Fruit fly (Drosophila melanogaster) whole organism, embryonic: ENCODE results near the gene CG3777.

ENCODE experiments used
- ATbp ChIP-seq: fragments of 200-800 bp; sonication (Bioruptor generic); optimal IDR thresholded peaks from 2 replicates; lab custom pipeline; 2017; ENCODE audit warnings: missing biosample characterization, mild to moderate bottlenecking, missing genetic modification characterization, missing genetic modification reagents
- Awh ChIP-seq: fragments of 200-800 bp; sonication (Bioruptor generic); IDR thresholded peaks from 2 replicates; pipeline ENCODE4, ENCODE4 v1.3.6; 2022; ENCODE audit warnings: missing biosample characterization, missing genetic modification characterization
- Blimp-1 ChIP-seq: fragments of 200-800 bp; sonication (Bioruptor generic); optimal IDR thresholded peaks from 3 replicates; lab custom pipeline; 2018; ENCODE audit warnings: missing biosample characterization, missing genetic modification characterization, mild to moderate bottlenecking, moderate library complexity, missing genetic modification reagents
- CG10543 ChIP-seq: fragments of 200-800 bp; sonication (Bioruptor generic); optimal IDR thresholded peaks from 3 replicates; lab custom pipeline; 2017; ENCODE audit warnings: missing biosample characterization, mild to moderate bottlenecking, missing genetic modification characterization, moderate library complexity
- CG1233 ChIP-seq: fragments of 200-800 bp; sonication (Bioruptor generic); optimal IDR thresholded peaks from 4 replicates; lab custom pipeline; 2018; ENCODE audit warnings: missing biosample characterization, mild to moderate bottlenecking, missing genetic modification characterization
- CG16779 ChIP-seq: fragments of 200-800 bp; sonication (Bioruptor generic); IDR thresholded peaks from 2 replicates; pipeline ENCODE4 v1.3.6; 2022; ENCODE audit warnings: missing biosample characterization, missing genetic modification characterization
- CG17328 ChIP-seq: fragments of 200-800 bp; sonication (Bioruptor generic); IDR thresholded peaks from 2 replicates; pipeline ENCODE4 v1.3.6; 2022; ENCODE audit warnings: missing biosample characterization, missing genetic modification characterization
- CG17359 ChIP-seq: fragments of 200-800 bp; sonication (Bioruptor generic); optimal IDR thresholded peaks from 3 replicates; lab custom pipeline; 2018; ENCODE audit warnings: missing biosample characterization, mild to moderate bottlenecking, missing genetic modification characterization, moderate library complexity
- CG17829 ChIP-seq: fragments of 200-800 bp; optimal IDR thresholded peaks from 2 replicates; lab custom pipeline; 2019; ENCODE audit warnings: missing biosample characterization, mild to moderate bottlenecking, missing genetic modification characterization, moderate library complexity
- CG18011 ChIP-seq: fragments of 200-800 bp; sonication (Bioruptor generic); optimal IDR thresholded peaks from 2 replicates; lab custom pipeline; 2017; ENCODE audit warnings: missing biosample characterization, missing genetic modification characterization, mild to moderate bottlenecking, moderate library complexity, missing genotype
- CG2120 ChIP-seq: fragments of 200-800 bp; sonication (Bioruptor generic); optimal IDR thresholded peaks from 3 replicates; lab custom pipeline; 2016; ENCODE audit warnings: missing biosample characterization, missing genetic modification characterization
- CG43689 ChIP-seq: fragments of 200-800 bp; sonication (Bioruptor generic); IDR thresholded peaks from 2 replicates; pipeline ENCODE4 v1.3.6; 2022; ENCODE audit warnings: missing biosample characterization, missing genetic modification characterization
- CG4617 ChIP-seq: fragments of 200-800 bp; sonication (Bioruptor generic); optimal IDR thresholded peaks from 3 replicates; lab custom pipeline; 2016; ENCODE audit warnings: missing biosample characterization, missing genetic modification characterization, borderline replicate concordance
- CG5245 ChIP-seq: fragments of 200-800 bp; sonication (Bioruptor generic); optimal IDR thresholded peaks from 3 replicates; lab custom pipeline; 2016; ENCODE audit warnings: missing biosample characterization, missing genetic modification characterization
- CG6813 ChIP-seq: fragments of 200-800 bp; sonication (Bioruptor generic); optimal IDR thresholded peaks from 2 replicates; lab custom pipeline; 2017; ENCODE audit warnings: missing biosample characterization, missing genetic modification characterization, mild to moderate bottlenecking, moderate library complexity, missing genetic modification reagents
- CG8290 ChIP-seq, 3 experiments: fragments of 200-800 bp; sonication (Bioruptor generic); optimal IDR thresholded peaks; 2 replicates each; lab custom pipeline; 2016 to 2019; ENCODE audit warnings: missing biosample characterization in 3 of 3, missing genetic modification characterization in 3 of 3, mild to moderate bottlenecking in 2 of 3, moderate library complexity in 1 of 3
- CG8944 ChIP-seq: fragments of 200-800 bp; sonication (Bioruptor generic); optimal IDR thresholded peaks from 3 replicates; lab custom pipeline; 2016; ENCODE audit warnings: missing biosample characterization, missing genetic modification characterization
- E2f1 ChIP-seq: fragments of 200-800 bp; sonication (Bioruptor generic); IDR thresholded peaks from 2 replicates; pipeline ENCODE4 v1.3.6; 2022; ENCODE audit warnings: missing biosample characterization, missing genetic modification characterization
- Elba2 ChIP-seq: fragments of 200-800 bp; sonication (Bioruptor generic); optimal IDR thresholded peaks from 3 replicates; lab custom pipeline; 2016; ENCODE audit warnings: missing biosample characterization, missing genetic modification characterization
- Fer3 ChIP-seq: fragments of 200-800 bp; sonication (Bioruptor generic); optimal IDR thresholded peaks from 2 replicates; lab custom pipeline; 2018; ENCODE audit warnings: missing biosample characterization, mild to moderate bottlenecking, missing genetic modification characterization, moderate library complexity
- HmgZ ChIP-seq: fragments of 200-800 bp; sonication (Bioruptor generic); optimal IDR thresholded peaks from 2 replicates; lab custom pipeline; 2018; ENCODE audit warnings: missing biosample characterization, mild to moderate bottlenecking, missing genetic modification characterization
- Nf-YC ChIP-seq: fragments of 200-800 bp; optimal IDR thresholded peaks from 3 replicates; lab custom pipeline; 2019; ENCODE audit warnings: missing biosample characterization, mild to moderate bottlenecking, missing genetic modification characterization, moderate library complexity
- Oli ChIP-seq: fragments of 200-800 bp; sonication (Bioruptor generic); optimal IDR thresholded peaks from 2 replicates; lab custom pipeline; 2018; ENCODE audit warnings: missing biosample characterization, mild to moderate bottlenecking, missing genetic modification characterization, moderate library complexity
- Pdp1 ChIP-seq, 2 experiments: fragments of 200-800 bp; sonication (Bioruptor generic); optimal IDR thresholded peaks; 3 replicates each; lab custom pipeline; 2016; ENCODE audit warnings: missing biosample characterization in 2 of 2, missing genetic modification characterization in 2 of 2, mild to moderate bottlenecking in 1 of 2, moderate library complexity in 1 of 2
- Trl ChIP-seq, 3 experiments: fragments of >200 bp in 2 of 3; fragments of 200-800 bp in 1 of 3; sonication (Bioruptor generic) in 1 of 3; optimal IDR thresholded peaks; 2 replicates in 1 of 3; 3 replicates in 2 of 3; lab custom pipeline; 2016 to 2017; ENCODE audit warnings: missing biosample characterization in 1 of 3, missing genetic modification characterization in 1 of 3
- bab2 ChIP-seq: fragments of 200-800 bp; sonication (Bioruptor generic); optimal IDR thresholded peaks from 2 replicates; lab custom pipeline; 2016; ENCODE audit warnings: missing biosample characterization, missing genetic modification characterization
- bsh ChIP-seq, 2 experiments: fragments of 200-800 bp; sonication (Bioruptor generic); optimal IDR thresholded peaks; 2 replicates each; lab custom pipeline; 2017 to 2018; ENCODE audit warnings: mild to moderate bottlenecking in 2 of 2, missing biosample characterization in 2 of 2, missing genetic modification characterization in 2 of 2, moderate library complexity in 1 of 2
- ci ChIP-seq: fragments of 200-800 bp; sonication (Bioruptor generic); IDR thresholded peaks from 3 replicates; pipeline ENCODE4 v1.3.6; 2022; ENCODE audit warnings: missing biosample characterization, missing genetic modification characterization
- crc ChIP-seq: fragments of 200-800 bp; sonication (Bioruptor generic); optimal IDR thresholded peaks from 2 replicates; lab custom pipeline; 2016; ENCODE audit warnings: missing biosample characterization, missing genetic modification characterization
- dmrt99B ChIP-seq: fragments of 200-800 bp; sonication (Bioruptor generic); optimal IDR thresholded peaks from 2 replicates; lab custom pipeline; 2018; ENCODE audit warnings: missing biosample characterization, mild to moderate bottlenecking, missing genetic modification characterization, moderate library complexity
- eve ChIP-seq, 2 experiments: fragments of >200 bp; optimal IDR thresholded peaks; 2 replicates each; lab custom pipeline; 2017; ENCODE audit warnings: missing biosample characterization in 2 of 2, missing genetic modification characterization in 2 of 2
- ewg ChIP-seq: fragments of 200-800 bp; sonication (Bioruptor generic); optimal IDR thresholded peaks from 3 replicates; lab custom pipeline; 2017; ENCODE audit warnings: mild to moderate bottlenecking, missing biosample characterization, missing genetic modification reagents, missing genetic modification characterization
- fd3F ChIP-seq: fragments of 200-800 bp; sonication (Bioruptor generic); optimal IDR thresholded peaks from 2 replicates; lab custom pipeline; 2018; ENCODE audit warnings: missing biosample characterization, mild to moderate bottlenecking, missing genetic modification characterization, moderate library complexity
- fd96Cb ChIP-seq: fragments of 200-800 bp; sonication (Bioruptor generic); optimal IDR thresholded peaks from 2 replicates; lab custom pipeline; 2018; ENCODE audit warnings: missing biosample characterization, mild to moderate bottlenecking, missing genetic modification characterization, moderate library complexity
- grau ChIP-seq: fragments of 200-800 bp; optimal IDR thresholded peaks from 3 replicates; lab custom pipeline; 2019; ENCODE audit warnings: missing biosample characterization, mild to moderate bottlenecking, missing genetic modification characterization, moderate library complexity
- ind ChIP-seq: fragments of 200-800 bp; sonication (Bioruptor generic); optimal IDR thresholded peaks from 3 replicates; lab custom pipeline; 2016; ENCODE audit warnings: missing biosample characterization, missing genetic modification characterization
- insv ChIP-seq, 2 experiments: fragments of 200-800 bp; sonication (Bioruptor generic); optimal IDR thresholded peaks; 3 replicates each; lab custom pipeline; 2016 to 2018; ENCODE audit warnings: missing biosample characterization in 2 of 2, missing genetic modification characterization in 2 of 2
- kni ChIP-seq: fragments of 200-800 bp; sonication (Bioruptor generic); optimal IDR thresholded peaks from 3 replicates; lab custom pipeline; 2017; ENCODE audit warnings: mild to moderate bottlenecking, missing biosample characterization, missing genetic modification reagents, missing genetic modification characterization
- mirr ChIP-seq: fragments of 200-800 bp; sonication (Bioruptor generic); optimal IDR thresholded peaks from 3 replicates; lab custom pipeline; 2018; ENCODE audit warnings: missing biosample characterization, mild to moderate bottlenecking, missing genetic modification characterization
- nerfin-1 ChIP-seq: fragments of 200-800 bp; sonication (Bioruptor generic); optimal IDR thresholded peaks from 3 replicates; lab custom pipeline; 2019; ENCODE audit warnings: missing biosample characterization, mild to moderate bottlenecking, missing genetic modification characterization, moderate library complexity
- nmo ChIP-seq: fragments of 200-800 bp; sonication (Bioruptor generic); optimal IDR thresholded peaks from 2 replicates; lab custom pipeline; 2018; ENCODE audit warnings: missing biosample characterization, mild to moderate bottlenecking, missing genetic modification characterization, moderate library complexity
- org-1 ChIP-seq: fragments of 200-800 bp; sonication (Bioruptor generic); optimal IDR thresholded peaks from 2 replicates; lab custom pipeline; 2017; ENCODE audit warnings: missing biosample characterization, missing genetic modification characterization
- repo ChIP-seq: fragments of 200-800 bp; sonication (Bioruptor generic); optimal IDR thresholded peaks from 2 replicates; lab custom pipeline; 2016; ENCODE audit warnings: missing biosample characterization, missing genetic modification characterization
- schlank ChIP-seq: fragments of 200-800 bp; sonication (Bioruptor generic); optimal IDR thresholded peaks from 2 replicates; lab custom pipeline; 2018; ENCODE audit warnings: missing biosample characterization, mild to moderate bottlenecking, missing genetic modification characterization
- sens ChIP-seq: fragments of 200-800 bp; sonication (Bioruptor generic); peaks from one replicate; lab custom pipeline; 2016; ENCODE audit warnings: missing biosample characterization, missing genetic modification characterization
- sisA ChIP-seq: fragments of 200-800 bp; sonication (Bioruptor generic); IDR thresholded peaks from 2 replicates; pipeline ENCODE4 v1.3.6; 2022; ENCODE audit warnings: missing biosample characterization, missing genetic modification characterization
- tin ChIP-seq: fragments of 200-800 bp; sonication (Bioruptor generic); optimal IDR thresholded peaks from 3 replicates; lab custom pipeline; 2016; ENCODE audit warnings: missing biosample characterization, missing genetic modification characterization
- tna ChIP-seq: fragments of 200-800 bp; sonication (Bioruptor generic); IDR thresholded peaks from 2 replicates; pipeline ENCODE4 v1.3.6; 2022; ENCODE audit warnings: missing biosample characterization, missing genetic modification characterization; ENCODE audit not compliant: partially characterized antibody
- zfh2 ChIP-seq: fragments of 200-800 bp; sonication (Bioruptor generic); optimal IDR thresholded peaks from 2 replicates; lab custom pipeline; 2016; ENCODE audit warnings: missing biosample characterization, missing genetic modification characterization

Gene CG3777

dm6 chrX:277885-278284 lies 1.6 kb upstream of the CG3777 start (continued):
- no peak for TF ChIP-seq mirr (GFP tag; lab: Kevin White, UChicago)
- TF ChIP-seq tna (GFP tag; lab: Robert Waterston, UW), result no peak
- TF ChIP-seq CG16779 (GFP tag; lab: Robert Waterston, UW), result no peak
- peak; percentile 48 for TF ChIP-seq nerfin-1 (tag; lab: Kevin White, UChicago)
- TF ChIP-seq CG8290 (GFP tag; optimal IDR thresholded peaks at IDR 0.05; lab: Kevin White, UChicago), result no peak
- peak in 1 of 2 experiments; percentile 17 for TF ChIP-seq CG8290 (tag; optimal IDR thresholded peaks at IDR 0.05; lab: Kevin White, UChicago)
- no peak for TF ChIP-seq schlank
- TF ChIP-seq bab2 (GFP tag; lab: Kevin White, UChicago), result no peak
- TF ChIP-seq zfh2, result no peak
- no peak for TF ChIP-seq tin (GFP tag; lab: Kevin White, UChicago)
- TF ChIP-seq kni (GFP tag; lab: Kevin White, UChicago), result peak; percentile 7
- no peak for TF ChIP-seq HmgZ
- no peak for TF ChIP-seq CG17829 (tag; lab: Kevin White, UChicago)
- TF ChIP-seq repo, result no peak
- no peak for TF ChIP-seq CG5245 (GFP tag; lab: Kevin White, UChicago)
- TF ChIP-seq Pdp1 (GFP tag; optimal IDR thresholded peaks at IDR 0.05; lab: Kevin White, UChicago), result peak in 1 of 2 experiments; percentile 73
- no peak for TF ChIP-seq CG2120 (GFP tag; lab: Kevin White, UChicago)
- TF ChIP-seq Oli (tag; lab: Kevin White, UChicago), result no peak
- TF ChIP-seq bsh (GFP tag; optimal IDR thresholded peaks at IDR 0.05; lab: Kevin White, UChicago), result no peak
- TF ChIP-seq nmo, result no peak
- TF ChIP-seq Awh, result no peak
- no peak for TF ChIP-seq CG6813 (GFP tag; lab: Kevin White, UChicago)
- TF ChIP-seq org-1 (GFP tag; lab: Kevin White, UChicago), result no peak
- no peak for TF ChIP-seq CG43689 (GFP tag; lab: Robert Waterston, UW)
- no peak for TF ChIP-seq CG4617
- TF ChIP-seq Trl (optimal IDR thresholded peaks at IDR 0.05; lab: Kevin White, UChicago), result peak; percentile 52 to 56
- TF ChIP-seq Trl (GFP tag; optimal IDR thresholded peaks at IDR 0.05; lab: Kevin White, UChicago), result no peak
- no peak for TF ChIP-seq fd96Cb (tag; lab: Kevin White, UChicago)
- TF ChIP-seq ewg (GFP tag; lab: Kevin White, UChicago), result peak; percentile 96
- no peak for TF ChIP-seq fd3F
- TF ChIP-seq sisA (GFP tag; lab: Robert Waterston, UW), result no peak
- peak; percentile 97 for TF ChIP-seq Blimp-1 (GFP tag; lab: Kevin White, UChicago)
- no peak for TF ChIP-seq Fer3 (tag; lab: Kevin White, UChicago)
- TF ChIP-seq CG1233 (GFP tag; lab: Kevin White, UChicago), result no peak

dm6 chrX:278370-279096 lies 970 bp upstream of the CG3777 start:
- peak; percentile 75 for TF ChIP-seq Elba2 (GFP tag; lab: Kevin White, UChicago)
- TF ChIP-seq grau (tag; lab: Kevin White, UChicago), result peak; percentile 48
- TF ChIP-seq CG17359 (tag; lab: Kevin White, UChicago), result peak; percentile 3
- TF ChIP-seq crc (GFP tag; lab: Kevin White, UChicago), result no peak
- TF ChIP-seq ind, result peak; percentile 2
- TF ChIP-seq sens (GFP tag; lab: Kevin White, UChicago), result peak; percentile 78
- no peak for TF ChIP-seq E2f1 (GFP tag; lab: Robert Waterston, UW)
- TF ChIP-seq insv (GFP tag; optimal IDR thresholded peaks at IDR 0.05; lab: Kevin White, UChicago), result peak; percentile 53 to 93
- TF ChIP-seq dmrt99B (tag; lab: Kevin White, UChicago), result peak; percentile 33
- TF ChIP-seq kni (GFP tag; lab: Kevin White, UChicago), result peak; percentile 27
- TF ChIP-seq ci (GFP tag; lab: Robert Waterston, UW), result peak; percentile 67; the same call in 2 of the 3 replicates
- peak; percentile 10 for TF ChIP-seq CG10543 (GFP tag; lab: Kevin White, UChicago)
- TF ChIP-seq eve (GFP tag; optimal IDR thresholded peaks at IDR 0.05; lab: Kevin White, UChicago), result peak in 1 of 2 experiments; percentile 75
- TF ChIP-seq CG8944 (GFP tag; lab: Kevin White, UChicago), result no peak
- TF ChIP-seq CG18011 (GFP tag; lab: Kevin White, UChicago), result no peak
- TF ChIP-seq Nf-YC (tag; lab: Kevin White, UChicago), result peak; percentile 47
- TF ChIP-seq CG17328, result no peak
- TF ChIP-seq ATbp (GFP tag; lab: Kevin White, UChicago), result peak; percentile 7
